Worm (Caenorhabditis elegans) whole organism, L4 larva: ENCODE results near the gene tag-89.

Source experiments
- Y5F2A.4 ChIP-seq: fragments of 200-800 bp; sonication (Bioruptor generic); optimal IDR thresholded peaks from 2 replicates; lab custom pipeline; 2018; ENCODE audit warnings: mild to moderate bottlenecking, missing genetic modification characterization, missing compliant biosample characterization
- aly-2 ChIP-seq: sonication (generic microtip); optimal IDR thresholded peaks from 2 replicates; lab custom pipeline; 2018; ENCODE audit warnings: missing biosample characterization, missing genetic modification characterization
- arid-1 ChIP-seq: fragments of 200-800 bp; sonication (Bioruptor generic); conservative IDR thresholded peaks from 2 replicates; pipeline ENCODE4 v1.3.6; 2022; ENCODE audit warnings: missing genetic modification reagents, missing genetic modification characterization, missing compliant biosample characterization
- nhr-76 ChIP-seq: fragments of 150-350 bp; optimal IDR thresholded peaks from 2 replicates; lab custom pipeline; 2014; ENCODE audit warnings: missing biosample characterization, missing genetic modification characterization
- skn-1 ChIP-seq: fragments of 150-350 bp; optimal IDR thresholded peaks from 2 replicates; lab custom pipeline; 2014; ENCODE audit warnings: missing biosample characterization, missing genetic modification characterization
- unc-62 ChIP-seq, 3 experiments: fragments of 150-350 bp in 1 of 3; sonication (generic microtip); optimal IDR thresholded peaks in 2 of 3; peaks in 1 of 3; 1 replicate in 1 of 3; 2 replicates in 2 of 3; lab custom pipeline; 2014 to 2017; ENCODE audit warnings: missing biosample characterization in 3 of 3, missing genetic modification characterization in 3 of 3, missing genetic modification reagents in 3 of 3, missing genotype in 1 of 3
- zag-1 ChIP-seq: fragments of 150-350 bp; optimal IDR thresholded peaks from 2 replicates; lab custom pipeline; 2014; ENCODE audit warnings: missing biosample characterization, missing genetic modification characterization
- ztf-11 ChIP-seq: fragments of 150-350 bp; optimal IDR thresholded peaks from 2 replicates; lab custom pipeline; 2014; ENCODE audit warnings: missing biosample characterization, missing genetic modification characterization

DNA sequence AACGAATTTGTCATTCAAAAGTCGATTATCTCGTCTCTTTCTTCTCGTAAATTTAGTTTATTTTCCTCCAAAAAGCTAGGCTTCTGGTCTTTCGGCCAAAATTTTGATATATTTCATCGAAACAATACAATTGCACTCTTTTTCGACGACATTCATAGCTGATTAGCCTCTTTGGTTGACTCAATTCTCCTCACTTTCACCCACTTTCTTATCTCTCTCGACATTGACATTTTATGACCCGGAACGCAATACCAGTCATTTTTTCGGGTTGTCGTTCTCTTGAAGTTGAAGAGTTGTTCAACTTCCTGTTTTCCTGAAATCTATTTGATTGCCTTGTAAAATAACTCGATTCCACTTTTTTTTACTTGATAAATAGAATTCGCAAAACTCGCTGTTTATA, 40.2 kb downstream of the tag-89 start:
- no peak for TF ChIP-seq arid-1 (GFP tag; lab: Robert Waterston, UW)
- no peak for TF ChIP-seq ztf-11 (tag; lab: Kevin White, UChicago)
- no peak for TF ChIP-seq skn-1 (tag; lab: Kevin White, UChicago)
- no peak for TF ChIP-seq unc-62 (GFP tag; optimal IDR thresholded peaks at IDR 0.05 in 1 of 2; lab: Kevin White, UChicago)
- no peak for TF ChIP-seq unc-62 (tag; optimal IDR thresholded peaks at IDR 0.05; lab: Kevin White, UChicago)
- no peak for TF ChIP-seq zag-1 (tag; lab: Kevin White, UChicago)
- TF ChIP-seq Y5F2A.4 (GFP tag; lab: Kevin White, UChicago) = no peak
- TF ChIP-seq aly-2 (tag; lab: Kevin White, UChicago) = no peak
- TF ChIP-seq nhr-76 (tag; lab: Kevin White, UChicago) = no peak
